Fruit fly (Drosophila melanogaster) whole organism, embryonic: ENCODE measurements around the gene H2.0.
A peak's percentile ranks its signal among the peaks of the same experiment; 100 is the strongest.

Experiments
- Atf3 ChIP-seq: fragments of 200-800 bp; sonication (Bioruptor generic); optimal IDR thresholded peaks from 3 replicates; lab custom pipeline; 2016; ENCODE audit warnings: missing biosample characterization, missing genetic modification characterization
- CG10979 ChIP-seq: fragments of 200-800 bp; sonication (Bioruptor generic); optimal IDR thresholded peaks from 2 replicates; lab custom pipeline; 2018; ENCODE audit warnings: missing biosample characterization, mild to moderate bottlenecking, missing genetic modification characterization, moderate library complexity
- CG11085 ChIP-seq: fragments of 200-800 bp; sonication (Bioruptor generic); IDR thresholded peaks from 2 replicates; pipeline ENCODE4 v1.3.6; 2022; ENCODE audit warnings: missing biosample characterization, missing genetic modification characterization
- CG11398 ChIP-seq: fragments of 200-800 bp; sonication (Bioruptor generic); optimal IDR thresholded peaks from 2 replicates; lab custom pipeline; 2016; ENCODE audit warnings: missing biosample characterization, missing genetic modification characterization
- CG12236 ChIP-seq: fragments of 200-800 bp; sonication (Bioruptor generic); optimal IDR thresholded peaks from 2 replicates; lab custom pipeline; 2016; ENCODE audit warnings: missing biosample characterization, missing genetic modification characterization
- CG1233 ChIP-seq: fragments of 200-800 bp; sonication (Bioruptor generic); optimal IDR thresholded peaks from 4 replicates; lab custom pipeline; 2018; ENCODE audit warnings: missing biosample characterization, mild to moderate bottlenecking, missing genetic modification characterization
- CG13624 ChIP-seq: fragments of 200-800 bp; sonication (Bioruptor generic); optimal IDR thresholded peaks from 2 replicates; lab custom pipeline; 2016; ENCODE audit warnings: missing biosample characterization, missing genetic modification characterization
- CG17361 ChIP-seq: fragments of 200-800 bp; sonication (Bioruptor generic); IDR thresholded peaks from 3 replicates; pipeline ENCODE4 v1.3.6; 2022; ENCODE audit warnings: missing biosample characterization, missing genetic modification characterization
- CG17912 ChIP-seq: fragments of 200-800 bp; sonication (Bioruptor generic); optimal IDR thresholded peaks from 2 replicates; lab custom pipeline; 2018; ENCODE audit warnings: missing biosample characterization, mild to moderate bottlenecking, missing genetic modification characterization
- CG18619 ChIP-seq: fragments of 200-800 bp; sonication (Bioruptor generic); optimal IDR thresholded peaks from 3 replicates; lab custom pipeline; 2017; ENCODE audit warnings: missing biosample characterization, mild to moderate bottlenecking, missing genetic modification characterization
- CG2202 ChIP-seq: fragments of 200-800 bp; sonication (Bioruptor generic); optimal IDR thresholded peaks from 2 replicates; lab custom pipeline; 2018; ENCODE audit warnings: missing biosample characterization, mild to moderate bottlenecking, missing genetic modification characterization
- CG2875 ChIP-seq: fragments of 200-800 bp; sonication (Bioruptor generic); optimal IDR thresholded peaks from 2 replicates; lab custom pipeline; 2017; ENCODE audit warnings: missing biosample characterization, mild to moderate bottlenecking, missing genetic modification characterization, missing genetic modification reagents
- CG3065 ChIP-seq: fragments of 200-800 bp; sonication (Bioruptor generic); optimal IDR thresholded peaks from 2 replicates; lab custom pipeline; 2016; ENCODE audit warnings: missing biosample characterization, missing genetic modification characterization
- CG34376 ChIP-seq: fragments of 200-800 bp; sonication (Bioruptor generic); optimal IDR thresholded peaks from 2 replicates; lab custom pipeline; 2018; ENCODE audit warnings: missing biosample characterization, mild to moderate bottlenecking, missing genetic modification characterization
- CG4282 ChIP-seq: fragments of 200-800 bp; sonication (Bioruptor generic); optimal IDR thresholded peaks from 2 replicates; lab custom pipeline; 2016; ENCODE audit warnings: missing biosample characterization, missing genetic modification characterization
- CG5180 ChIP-seq: fragments of 200-800 bp; sonication (Bioruptor generic); optimal IDR thresholded peaks from 3 replicates; lab custom pipeline; 2017; ENCODE audit warnings: missing biosample characterization, missing genetic modification characterization, mild to moderate bottlenecking, moderate library complexity, missing genetic modification reagents
- CG7271 ChIP-seq: fragments of 200-800 bp; sonication (Bioruptor generic); optimal IDR thresholded peaks from 2 replicates; lab custom pipeline; 2018; ENCODE audit warnings: missing biosample characterization, mild to moderate bottlenecking, missing genetic modification characterization, moderate library complexity
- CG7839 ChIP-seq: fragments of 200-800 bp; sonication (Bioruptor generic); optimal IDR thresholded peaks from 3 replicates; lab custom pipeline; 2018; ENCODE audit warnings: missing biosample characterization, mild to moderate bottlenecking, missing genetic modification characterization, moderate library complexity
- CG9437 ChIP-seq: fragments of 200-800 bp; sonication (Bioruptor generic); optimal IDR thresholded peaks from 2 replicates; lab custom pipeline; 2018; ENCODE audit warnings: missing biosample characterization, mild to moderate bottlenecking, missing genetic modification characterization
- Doc2 ChIP-seq: fragments of 200-800 bp; sonication (Bioruptor generic); IDR thresholded peaks from 2 replicates; pipeline ENCODE4 v1.3.6; 2022; ENCODE audit warnings: missing biosample characterization, missing genetic modification characterization
- Doc3 ChIP-seq: fragments of 200-800 bp; sonication (Bioruptor generic); IDR thresholded peaks from 3 replicates; pipeline ENCODE4 v1.3.6; 2022; ENCODE audit warnings: missing biosample characterization, missing genetic modification characterization; ENCODE audit not compliant: partially characterized antibody
- Drgx ChIP-seq: fragments of 200-800 bp; sonication (Bioruptor generic); IDR thresholded peaks from 2 replicates; pipeline ENCODE4 v1.3.6; 2022; ENCODE audit warnings: missing biosample characterization, missing genetic modification characterization
- E2f2 ChIP-seq: fragments of 200-800 bp; sonication (Bioruptor generic); IDR thresholded peaks from 2 replicates; pipeline ENCODE4 v1.3.6; 2022; ENCODE audit warnings: missing biosample characterization, missing genetic modification characterization
- Ets97D ChIP-seq: fragments of 200-800 bp; sonication (Bioruptor generic); optimal IDR thresholded peaks from 3 replicates; lab custom pipeline; 2016; ENCODE audit warnings: missing biosample characterization, missing genetic modification characterization
- Hmr ChIP-seq: fragments of 200-800 bp; sonication (Bioruptor generic); optimal IDR thresholded peaks from 3 replicates; lab custom pipeline; 2017; ENCODE audit warnings: mild to moderate bottlenecking, missing biosample characterization, missing genetic modification reagents, missing genetic modification characterization
- Lhr ChIP-seq: fragments of 200-800 bp; sonication (Bioruptor generic); optimal IDR thresholded peaks from 3 replicates; lab custom pipeline; 2017; ENCODE audit warnings: mild to moderate bottlenecking, missing biosample characterization, missing genetic modification reagents, missing genetic modification characterization
- Med ChIP-seq: fragments of 200-800 bp; sonication (Bioruptor generic); peaks from one replicate; lab custom pipeline; 2016; ENCODE audit warnings: missing biosample characterization, missing genetic modification characterization, mild to moderate bottlenecking, inconsistent platforms, moderate library complexity
- Mes4 ChIP-seq: fragments of 200-800 bp; sonication (Bioruptor generic); optimal IDR thresholded peaks from 2 replicates; lab custom pipeline; 2016; ENCODE audit warnings: missing biosample characterization, missing genetic modification characterization
- Mrtf ChIP-seq: fragments of 200-800 bp; sonication (Bioruptor generic); IDR thresholded peaks from 3 replicates; pipeline ENCODE4 v1.3.6; 2022; ENCODE audit warnings: missing biosample characterization, missing genetic modification characterization
- Vsx1 ChIP-seq: fragments of 200-800 bp; sonication (Bioruptor generic); optimal IDR thresholded peaks from 2 replicates; lab custom pipeline; 2017; ENCODE audit warnings: missing biosample characterization, mild to moderate bottlenecking, missing genetic modification characterization, missing genetic modification reagents
- dati ChIP-seq: fragments of 200-800 bp; sonication (Bioruptor generic); IDR thresholded peaks from 2 replicates; pipeline ENCODE4 v1.3.6; 2022; ENCODE audit warnings: missing biosample characterization, missing genetic modification characterization
- dm ChIP-seq: fragments of 200-800 bp; sonication (Bioruptor generic); optimal IDR thresholded peaks from 3 replicates; lab custom pipeline; 2016; ENCODE audit warnings: missing biosample characterization, missing genetic modification characterization
- dpn ChIP-seq, 2 experiments: fragments of 200-800 bp; sonication (Bioruptor generic); optimal IDR thresholded peaks; 3 replicates each; lab custom pipeline; 2016; ENCODE audit warnings: missing biosample characterization in 2 of 2, missing genetic modification characterization in 2 of 2
- en ChIP-seq: fragments of 200-800 bp; sonication (Bioruptor generic); optimal IDR thresholded peaks from 2 replicates; lab custom pipeline; 2016; ENCODE audit warnings: missing biosample characterization, missing genetic modification characterization
- fu2 ChIP-seq: fragments of 200-800 bp; sonication (Bioruptor generic); optimal IDR thresholded peaks from 2 replicates; lab custom pipeline; 2016; ENCODE audit warnings: missing biosample characterization, missing genetic modification characterization
- gfzf ChIP-seq: fragments of 200-800 bp; sonication (Bioruptor generic); optimal IDR thresholded peaks from 2 replicates; lab custom pipeline; 2016; ENCODE audit warnings: missing biosample characterization, mild to moderate bottlenecking, missing genetic modification characterization, moderate library complexity
- grau ChIP-seq: fragments of 200-800 bp; optimal IDR thresholded peaks from 3 replicates; lab custom pipeline; 2019; ENCODE audit warnings: missing biosample characterization, mild to moderate bottlenecking, missing genetic modification characterization, moderate library complexity
- gro ChIP-seq: fragments of 200-800 bp; sonication (Bioruptor generic); optimal IDR thresholded peaks from 2 replicates; lab custom pipeline; 2016; ENCODE audit warnings: missing biosample characterization, missing genetic modification characterization
- kni ChIP-seq: fragments of 200-800 bp; sonication (Bioruptor generic); optimal IDR thresholded peaks from 3 replicates; lab custom pipeline; 2017; ENCODE audit warnings: mild to moderate bottlenecking, missing biosample characterization, missing genetic modification reagents, missing genetic modification characterization
- nerfin-2 ChIP-seq: fragments of 200-800 bp; sonication (Bioruptor generic); IDR thresholded peaks from 2 replicates; pipeline ENCODE4 v1.3.6; 2022; ENCODE audit warnings: missing biosample characterization, missing genetic modification characterization; ENCODE audit not compliant: partially characterized antibody
- p53 ChIP-seq: fragments of 200-800 bp; sonication (Bioruptor generic); optimal IDR thresholded peaks from 2 replicates; lab custom pipeline; 2016; ENCODE audit warnings: missing biosample characterization, missing genetic modification characterization
- prd ChIP-seq, 3 experiments: fragments of >200 bp in 2 of 3; fragments of 200-800 bp in 1 of 3; sonication (Bioruptor generic) in 1 of 3; optimal IDR thresholded peaks in 2 of 3; IDR thresholded peaks in 1 of 3; 2 replicates in 2 of 3; 3 replicates in 1 of 3; pipeline versions ENCODE4 v1.3.6 to Lab custom; 2017 to 2022; ENCODE audit warnings: missing biosample characterization in 1 of 3, missing genetic modification characterization in 1 of 3
- pros ChIP-seq: fragments of 200-800 bp; sonication (Bioruptor generic); optimal IDR thresholded peaks from 3 replicates; lab custom pipeline; 2019; ENCODE audit warnings: missing biosample characterization, mild to moderate bottlenecking, missing genetic modification characterization, moderate library complexity
- schlank ChIP-seq: fragments of 200-800 bp; sonication (Bioruptor generic); optimal IDR thresholded peaks from 2 replicates; lab custom pipeline; 2018; ENCODE audit warnings: missing biosample characterization, mild to moderate bottlenecking, missing genetic modification characterization
- scrt ChIP-seq: fragments of 200-800 bp; sonication (Bioruptor generic); optimal IDR thresholded peaks from 2 replicates; lab custom pipeline; 2018; ENCODE audit warnings: missing biosample characterization, mild to moderate bottlenecking, missing genetic modification characterization, moderate library complexity
- sob ChIP-seq: fragments of 200-800 bp; sonication (Bioruptor generic); IDR thresholded peaks from 2 replicates; pipeline ENCODE4 v1.3.6; 2022; ENCODE audit warnings: missing biosample characterization, missing genetic modification characterization
- sqz ChIP-seq: fragments of 200-800 bp; sonication (Bioruptor generic); optimal IDR thresholded peaks from 3 replicates; lab custom pipeline; 2018; ENCODE audit warnings: missing biosample characterization, mild to moderate bottlenecking, missing genetic modification characterization
- ssp ChIP-seq: fragments of 200-800 bp; sonication (Bioruptor generic); IDR thresholded peaks from 2 replicates; pipeline ENCODE4 v1.3.6; 2022; ENCODE audit warnings: missing biosample characterization, missing genetic modification characterization
- stwl ChIP-seq: fragments of 200-800 bp; sonication (Bioruptor generic); optimal IDR thresholded peaks from 3 replicates; lab custom pipeline; 2018; ENCODE audit warnings: missing biosample characterization, mild to moderate bottlenecking, missing genetic modification characterization, moderate library complexity
- vfl ChIP-seq: fragments of 200-800 bp; sonication (Bioruptor generic); optimal IDR thresholded peaks from 2 replicates; lab custom pipeline; 2016; ENCODE audit warnings: missing biosample characterization, missing genetic modification characterization

Gene H2.0

DNA sequence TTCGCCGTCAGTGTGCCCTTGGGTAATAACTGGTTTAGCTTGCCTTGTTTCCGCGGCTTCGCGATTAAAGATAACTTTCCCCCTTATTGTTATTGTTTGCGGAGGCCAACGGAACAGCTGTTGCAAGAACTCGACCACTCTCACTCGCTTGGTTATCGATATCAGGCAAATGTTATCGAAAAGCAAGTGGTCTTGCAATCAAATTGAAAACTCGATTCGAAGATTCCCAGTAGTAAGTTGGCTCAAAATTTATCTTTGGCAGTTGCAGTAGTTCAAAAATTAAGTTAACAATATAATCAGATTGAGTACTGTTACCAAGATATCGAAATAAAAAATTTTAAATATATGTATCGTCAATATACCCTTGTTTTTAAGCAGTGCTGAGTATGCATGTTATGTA lies 46.6 kb upstream of the H2.0 start, which contains the start of the genes Fbw5 and CG9147 (continued):
- TF ChIP-seq Doc3 (GFP tag; lab: Robert Waterston, UW) (no peak; the same call in 2 of the 3 replicates), p53 (GFP tag; lab: Kevin White, UChicago) (peak; percentile 97), Drgx (peak; percentile 99), CG2202 (tag; lab: Kevin White, UChicago) (peak; percentile 99), fu2 (peak; percentile 99), E2f2 (GFP tag; lab: Robert Waterston, UW) (peak; percentile 95), Hmr (GFP tag; lab: Kevin White, UChicago) (peak; percentile 100), prd (optimal IDR thresholded peaks at IDR 0.05; lab: Kevin White, UChicago) (no peak), prd (GFP tag; IDR thresholded peaks at IDR 0.05; lab: Robert Waterston, UW) (peak; percentile 100), CG7839 (tag; lab: Kevin White, UChicago) (peak; percentile 100), CG5180 (peak; percentile 90), Med (peak; percentile 100), kni (peak; percentile 70), CG1233 (GFP tag; lab: Kevin White, UChicago) (peak; percentile 99), Mrtf (GFP tag; lab: Robert Waterston, UW) (peak; percentile 99), nerfin-2 (peak; percentile 71), pros (GFP tag; lab: Kevin White, UChicago) (peak; percentile 67), CG11398 (GFP tag; lab: Kevin White, UChicago) (peak; percentile 99), dpn (GFP tag; optimal IDR thresholded peaks at IDR 0.05; lab: Kevin White, UChicago) (peak; percentile 100), dati (GFP tag; lab: Robert Waterston, UW) (peak; percentile 98), CG3065 (GFP tag; lab: Kevin White, UChicago) (peak; percentile 99), CG18619 (GFP tag; lab: Kevin White, UChicago) (peak; percentile 100), CG34376 (GFP tag; lab: Kevin White, UChicago) (peak; percentile 99), stwl (tag; lab: Kevin White, UChicago) (peak; percentile 88), en (GFP tag; lab: Kevin White, UChicago) (peak; percentile 99), CG11085 (GFP tag; lab: Robert Waterston, UW) (peak; percentile 98), Lhr (peak; percentile 98), CG17912 (peak; percentile 96), CG10979 (peak; percentile 99), Mes4 (GFP tag; lab: Kevin White, UChicago) (peak; percentile 99), sqz (GFP tag; lab: Kevin White, UChicago) (peak; percentile 97), gfzf (peak; percentile 45), CG4282 (GFP tag; lab: Kevin White, UChicago) (peak; percentile 98), vfl (peak; percentile 99), grau (tag; lab: Kevin White, UChicago) (peak; percentile 99), sob (GFP tag; lab: Robert Waterston, UW) (peak; percentile 100), CG2875 (GFP tag; lab: Kevin White, UChicago) (peak; percentile 100), Doc2 (GFP tag; lab: Robert Waterston, UW) (peak; percentile 95), ssp (GFP tag; lab: Robert Waterston, UW) (peak; percentile 96), CG13624 (GFP tag; lab: Kevin White, UChicago) (peak; percentile 100), scrt (peak; percentile 97), Ets97D (GFP tag; lab: Kevin White, UChicago) (peak; percentile 97), Vsx1 (GFP tag; lab: Kevin White, UChicago) (peak; percentile 98), CG12236 (GFP tag; lab: Kevin White, UChicago) (peak; percentile 99), schlank (tag; lab: Kevin White, UChicago) (peak; percentile 99), dm (peak; percentile 99), CG7271 (tag; lab: Kevin White, UChicago) (peak; percentile 93), CG9437 (GFP tag; lab: Kevin White, UChicago) (peak; percentile 97), CG17361 (GFP tag; lab: Robert Waterston, UW) (peak; percentile 99), gro (GFP tag; lab: Kevin White, UChicago) (peak; percentile 100), Atf3 (GFP tag; lab: Kevin White, UChicago) (peak; percentile 99)
